Worm (Caenorhabditis elegans): ENCODE results near the gene fbxa-158.

DNA sequence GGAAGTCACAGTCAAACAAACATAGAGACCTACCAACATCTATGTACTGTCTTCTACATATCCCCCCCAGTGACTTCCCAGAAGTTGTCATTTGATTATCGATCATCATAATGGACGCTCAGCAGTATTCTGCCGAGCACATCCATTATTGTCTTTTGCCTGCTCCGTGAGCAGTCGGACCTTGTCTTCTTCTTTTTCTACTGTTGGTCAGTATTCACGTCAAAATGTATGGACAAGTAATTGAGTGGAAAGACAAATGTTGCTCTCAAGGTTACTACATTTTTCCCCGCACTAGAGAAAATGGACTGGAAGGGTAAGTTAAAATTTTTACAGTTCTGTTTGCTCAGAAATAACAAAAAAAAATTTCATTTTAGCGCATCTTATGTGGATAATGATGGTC is 33.8 kb upstream of the fbxa-158 start, which contains the start of gene btb-12:
- no peak for TF ChIP-seq mab-5 (tag; optimal IDR thresholded peaks at IDR 0.05)
- no peak for TF ChIP-seq nhr-76 (tag; optimal IDR thresholded peaks at IDR 0.05)
- no peak for TF ChIP-seq elt-3 (tag; optimal IDR thresholded peaks at IDR 0.05)
- no peak for TF ChIP-seq unc-62 (GFP tag; optimal IDR thresholded peaks at IDR 0.05)
- TF ChIP-seq bed-3 (GFP tag; optimal IDR thresholded peaks at IDR 0.05): no peak
- no peak for TF ChIP-seq cnd-1 (tag; optimal IDR thresholded peaks at IDR 0.05)
